Worm (Caenorhabditis elegans): ENCODE measurements around the gene miz-1.

miz-1 gene

ce11 chrIV:10854042-10854441, 41.8 kb downstream of the miz-1 start:
- no peak for TF ChIP-seq lin-13 (tag; optimal IDR thresholded peaks at IDR 0.05)
- no peak for TF ChIP-seq nhr-76 (tag; optimal IDR thresholded peaks at IDR 0.05)
- TF ChIP-seq lsy-2 (tag; optimal IDR thresholded peaks at IDR 0.05): no peak

- TF ChIP-seq lin-13 (tag; optimal IDR thresholded peaks at IDR 0.05): no peak
- TF ChIP-seq unc-120 (tag; optimal IDR thresholded peaks at IDR 0.05; ENCODE audit: poor library complexity, severe bottlenecking): no peak
- TF ChIP-seq snpc-4 (tag; optimal IDR thresholded peaks at IDR 0.05): no peak
- TF ChIP-seq ces-1 (GFP tag; optimal IDR thresholded peaks at IDR 0.05): no peak
- TF ChIP-seq mab-5 (tag; optimal IDR thresholded peaks at IDR 0.05): no peak
- TF ChIP-seq sptf-1 (tag; optimal IDR thresholded peaks at IDR 0.05): no peak
- no peak for TF ChIP-seq ceh-39 (tag; optimal IDR thresholded peaks at IDR 0.05)
Observed at ce11 chrIV:10855049-10855448, 42.9 kb downstream of the miz-1 start, which contains the start of gene T11G6.3. Gene T11G6.3, minus strand, starts transcription at chrIV:10855237.

ce11 chrIV:10855946-10856345, 43.7 kb downstream of the miz-1 start:
- TF ChIP-seq nhr-2 (tag; optimal IDR thresholded peaks at IDR 0.05): no peak
- no peak for TF ChIP-seq flh-1 (GFP tag; optimal IDR thresholded peaks at IDR 0.05)
- TF ChIP-seq ceh-39 (tag; optimal IDR thresholded peaks at IDR 0.05): no peak
- no peak for TF ChIP-seq elt-3 (tag; optimal IDR thresholded peaks at IDR 0.05)
- TF ChIP-seq unc-120 (tag; optimal IDR thresholded peaks at IDR 0.05; ENCODE audit: poor library complexity, severe bottlenecking): no peak
- no peak for TF ChIP-seq cnd-1 (tag; optimal IDR thresholded peaks at IDR 0.05)
- TF ChIP-seq M03D4.4 (tag; optimal IDR thresholded peaks at IDR 0.05): no peak
- no peak for TF ChIP-seq lin-13 (tag; optimal IDR thresholded peaks at IDR 0.05)
- TF ChIP-seq nhr-237 (tag; optimal IDR thresholded peaks at IDR 0.05): no peak
- no peak for TF ChIP-seq zip-8 (tag; optimal IDR thresholded peaks at IDR 0.05)

- TF ChIP-seq tbx-8 (GFP tag; optimal IDR thresholded peaks at IDR 0.05): no peak
- TF ChIP-seq hlh-1 (tag; optimal IDR thresholded peaks at IDR 0.05): no peak
- TF ChIP-seq blmp-1 (tag; optimal IDR thresholded peaks at IDR 0.05): no peak
Observed at ce11 chrIV:10858300-10859016, 46.3 kb downstream of the miz-1 start, which contains the start of the genes T11G6.2 and hars-1. Gene T11G6.2, minus strand, starts transcription at chrIV:10858496. Gene hars-1, plus strand, starts transcription at chrIV:10858957.

ce11 chrIV:10861102-10861501, 48.9 kb downstream of the miz-1 start, which contains the start of gene rbm-22:
Gene rbm-22, plus strand, starts transcription at chrIV:10861402.
- TF ChIP-seq M03D4.4 (tag; optimal IDR thresholded peaks at IDR 0.05) (no peak), zip-8 (tag; optimal IDR thresholded peaks at IDR 0.05) (no peak), ces-1 (GFP tag; optimal IDR thresholded peaks at IDR 0.05) (no peak), blmp-1 (tag; optimal IDR thresholded peaks at IDR 0.05) (no peak), ceh-39 (tag; optimal IDR thresholded peaks at IDR 0.05) (no peak)

- no peak for TF ChIP-seq nhr-28 (tag; optimal IDR thresholded peaks at IDR 0.05)
- TF ChIP-seq mep-1 (tag; optimal IDR thresholded peaks at IDR 0.05): no peak
- TF ChIP-seq mab-5 (tag; optimal IDR thresholded peaks at IDR 0.05): no peak
- TF ChIP-seq unc-62 (GFP tag; optimal IDR thresholded peaks at IDR 0.05): no peak
- no peak for TF ChIP-seq hlh-1 (tag; optimal IDR thresholded peaks at IDR 0.05)
- TF ChIP-seq nhr-237 (tag; optimal IDR thresholded peaks at IDR 0.05): no peak
- TF ChIP-seq nhr-2 (tag; optimal IDR thresholded peaks at IDR 0.05): no peak
- no peak for TF ChIP-seq lin-32 (GFP tag; optimal IDR thresholded peaks at IDR 0.05)
- no peak for TF ChIP-seq ceh-39 (tag; optimal IDR thresholded peaks at IDR 0.05)
- no peak for TF ChIP-seq ces-1 (GFP tag; optimal IDR thresholded peaks at IDR 0.05)
Observed at ce11 chrIV:10864031-10864430, 51.8 kb downstream of the miz-1 start, which contains the start of gene nish-1. Gene nish-1, plus strand, starts transcription at chrIV:10864331.

ce11 chrIV:10867370-10868146, 55.4 kb downstream of the miz-1 start:
- TF ChIP-seq cnd-1 (tag; optimal IDR thresholded peaks at IDR 0.05) (no peak), ham-2 (GFP tag; optimal IDR thresholded peaks at IDR 0.05) (peak; percentile 47), hlh-1 (tag; optimal IDR thresholded peaks at IDR 0.05) (peak; percentile 2), blmp-1 (tag; optimal IDR thresholded peaks at IDR 0.05) (no peak), ces-1 (GFP tag; optimal IDR thresholded peaks at IDR 0.05) (peak; percentile 18), pha-4 (tag; optimal IDR thresholded peaks at IDR 0.05) (peak; percentile 59), unc-62 (GFP tag; optimal IDR thresholded peaks at IDR 0.05) (no peak), mls-2 (tag; optimal IDR thresholded peaks at IDR 0.05) (peak; percentile 71), lsy-2 (tag; optimal IDR thresholded peaks at IDR 0.05) (no peak), lin-13 (tag; optimal IDR thresholded peaks at IDR 0.05) (no peak), ceh-43 (GFP tag; optimal IDR thresholded peaks at IDR 0.05) (peak; percentile 72)

Data from whole organism, mixed stage, embryonic.